Worm (Caenorhabditis elegans) whole organism, L4 larva: ENCODE data around the gene cut-4.

ENCODE experiments used
- ceh-82 ChIP-seq: sonication (generic microtip); optimal IDR thresholded peaks from 2 replicates; lab custom pipeline; 2017; ENCODE audit warnings: missing biosample characterization, missing genetic modification characterization
- daf-12 ChIP-seq: fragments of 150-350 bp; optimal IDR thresholded peaks from 2 replicates; lab custom pipeline; 2014; ENCODE audit warnings: missing biosample characterization, missing genetic modification reagents, missing genetic modification characterization
- jun-1 ChIP-seq: fragments of 150-350 bp; optimal IDR thresholded peaks from 2 replicates; lab custom pipeline; 2014; ENCODE audit warnings: missing biosample characterization, missing genetic modification reagents, missing genetic modification characterization
- lin-15B ChIP-seq: fragments of 150-350 bp; sonication (generic microtip); optimal IDR thresholded peaks from 3 replicates; lab custom pipeline; 2014; ENCODE audit warnings: missing biosample characterization, missing genetic modification characterization
- mep-1 ChIP-seq: fragments of 150-350 bp; sonication (generic microtip); optimal IDR thresholded peaks from 3 replicates; lab custom pipeline; 2014; ENCODE audit warnings: missing biosample characterization, missing genetic modification characterization
- mxl-2 ChIP-seq: fragments of 200-800 bp; sonication (Bioruptor generic); conservative IDR thresholded peaks from 2 replicates; pipeline ENCODE4 v1.3.6; 2022; ENCODE audit warnings: missing genetic modification reagents, missing genetic modification characterization, missing compliant biosample characterization
- nhr-102 ChIP-seq: sonication (generic microtip); optimal IDR thresholded peaks from 2 replicates; lab custom pipeline; 2016; ENCODE audit warnings: mild to moderate bottlenecking, missing genetic modification characterization, moderate library complexity, missing compliant biosample characterization
- nhr-28 ChIP-seq: fragments of 150-350 bp; optimal IDR thresholded peaks from 2 replicates; lab custom pipeline; 2014; ENCODE audit warnings: missing biosample characterization, missing genetic modification characterization
- unc-39 ChIP-seq: sonication (generic microtip); optimal IDR thresholded peaks from 2 replicates; lab custom pipeline; 2017; ENCODE audit warnings: missing biosample characterization, missing genetic modification characterization

DNA sequence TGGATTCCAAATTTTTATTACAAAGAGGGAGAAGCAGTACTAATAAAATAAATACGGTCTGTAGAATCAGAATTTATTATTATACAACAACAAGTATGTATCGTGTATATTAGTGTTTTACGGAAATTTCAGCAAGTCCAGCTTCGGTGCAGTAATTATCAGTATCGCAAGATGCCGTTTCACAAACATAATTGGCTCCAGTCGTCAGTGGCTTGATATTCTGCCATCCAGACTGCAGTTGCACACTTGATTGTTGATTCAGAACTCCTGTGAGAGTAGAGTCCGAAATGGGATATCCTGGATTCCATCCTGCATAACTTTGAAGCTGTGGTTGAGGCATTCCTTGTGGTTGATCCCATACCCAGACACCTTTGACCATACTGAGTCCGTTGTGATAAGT lies 44.1 kb downstream of the cut-4 start:
- TF ChIP-seq daf-12 (tag; lab: Kevin White, UChicago) (no peak), jun-1 (tag; lab: Kevin White, UChicago) (no peak), lin-15B (tag; lab: Kevin White, UChicago) (no peak), ceh-82 (no peak), unc-39 (tag; lab: Kevin White, UChicago) (no peak), nhr-102 (tag; lab: Kevin White, UChicago) (no peak), mep-1 (no peak), mxl-2 (GFP tag; lab: Robert Waterston, UW) (no peak), nhr-28 (tag; lab: Kevin White, UChicago) (no peak)
